Worm (Caenorhabditis elegans): ENCODE data around the gene K02E7.7.

ce11 chrII:1026670-1027069 lies 28.2 kb upstream of the K02E7.7 start, which contains the start of gene M01D1.12:
- TF ChIP-seq aly-2 (tag; optimal IDR thresholded peaks at IDR 0.05), result no peak
- TF ChIP-seq ztf-4 (tag; optimal IDR thresholded peaks at IDR 0.05), result no peak
- no peak for TF ChIP-seq mdl-1 (tag; optimal IDR thresholded peaks at IDR 0.05)
- TF ChIP-seq lin-39 (tag; optimal IDR thresholded peaks at IDR 0.05), result no peak
